Worm (Caenorhabditis elegans): ENCODE data around the gene Y97E10AR.2.

DNA sequence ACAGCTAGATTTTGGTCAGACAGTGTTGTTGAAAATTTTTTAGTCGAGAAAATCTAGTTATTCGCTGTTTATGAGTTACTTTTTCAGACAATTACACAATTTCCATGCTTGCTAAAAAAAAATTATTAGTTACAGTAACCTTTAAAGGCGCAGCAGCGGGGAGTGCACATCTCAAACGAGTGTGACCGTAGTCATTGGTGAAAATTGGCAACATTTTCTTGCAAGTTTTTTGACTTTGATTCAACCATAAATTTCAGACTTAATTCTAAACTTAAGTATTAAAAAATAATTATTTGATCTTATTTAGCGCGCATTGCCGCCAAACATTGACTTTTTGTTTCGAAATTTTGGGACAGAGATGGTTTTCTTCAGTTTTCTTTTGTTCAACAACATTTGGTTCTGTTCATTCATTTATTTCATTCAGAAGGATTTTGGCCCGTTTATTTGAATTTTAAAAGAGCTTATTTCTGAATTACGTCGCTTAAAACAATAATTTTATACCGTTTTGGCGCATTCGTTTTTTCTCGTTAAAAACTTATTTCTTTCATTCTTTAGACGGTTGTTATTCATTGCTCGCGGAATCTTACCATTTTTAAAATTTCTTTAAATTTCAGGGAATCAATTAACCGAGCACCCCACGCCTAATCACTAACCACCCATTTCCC is 33.0 kb downstream of the Y97E10AR.2 start, which contains the start of gene oma-2:
- TF ChIP-seq nhr-237 (tag; optimal IDR thresholded peaks at IDR 0.05), result no peak
- TF ChIP-seq zag-1 (tag; optimal IDR thresholded peaks at IDR 0.05), result no peak
- no peak for TF ChIP-seq ZK546.5 (tag; optimal IDR thresholded peaks at IDR 0.05)
- TF ChIP-seq nhr-67 (tag; optimal IDR thresholded peaks at IDR 0.05), result no peak
- TF ChIP-seq aly-2 (tag; optimal IDR thresholded peaks at IDR 0.05), result no peak
- TF ChIP-seq nhr-28 (tag; optimal IDR thresholded peaks at IDR 0.05), result no peak
